Fruit fly (Drosophila melanogaster) whole organism, embryonic: ENCODE results near the gene Ser7.

Source experiments
- CG10431 ChIP-seq: fragments of 200-800 bp; sonication (Bioruptor generic); optimal IDR thresholded peaks from 3 replicates; lab custom pipeline; 2018; ENCODE audit warnings: missing biosample characterization, mild to moderate bottlenecking, missing genetic modification characterization
- eve ChIP-seq, 2 experiments: fragments of >200 bp; optimal IDR thresholded peaks; 2 replicates each; lab custom pipeline; 2017; ENCODE audit warnings: missing biosample characterization in 2 of 2, missing genetic modification characterization in 2 of 2
- vfl ChIP-seq: fragments of 200-800 bp; sonication (Bioruptor generic); optimal IDR thresholded peaks from 2 replicates; lab custom pipeline; 2016; ENCODE audit warnings: missing biosample characterization, missing genetic modification characterization

dm6 chrX:9884221-9884620 is 19.2 kb downstream of the Ser7 start, which contains the start of gene CG9691:
- TF ChIP-seq vfl (no peak), eve (GFP tag; optimal IDR thresholded peaks at IDR 0.05; lab: Kevin White, UChicago) (no peak), CG10431 (GFP tag; lab: Kevin White, UChicago) (no peak)
